Fruit fly (Drosophila melanogaster) whole organism, wandering third instar larva: ENCODE results near the gene CG32237.

Experiments used
- Abd-B ChIP-seq: fragments of >200 bp; optimal IDR thresholded peaks from 2 replicates; lab custom pipeline; 2017; ENCODE audit warnings: missing biosample characterization, missing genetic modification characterization
- CG32264 ChIP-seq: fragments of 200-800 bp; sonication (Bioruptor generic); optimal IDR thresholded peaks from 2 replicates; lab custom pipeline; 2016; ENCODE audit warnings: missing biosample characterization, missing genetic modification characterization
- CG9705 ChIP-seq: fragments of 200-800 bp; sonication (Bioruptor generic); optimal IDR thresholded peaks from 2 replicates; lab custom pipeline; 2018; ENCODE audit warnings: missing biosample characterization, mild to moderate bottlenecking, missing genetic modification characterization
- Dif ChIP-seq: fragments of 200-275, 200-300 bp; sonication (Bioruptor generic); optimal IDR thresholded peaks from 2 replicates; lab custom pipeline; 2018; ENCODE audit warnings: missing biosample characterization, missing genetic modification characterization; ENCODE audit not compliant: partially characterized antibody
- GATAd ChIP-seq: sonication (Bioruptor generic); optimal IDR thresholded peaks from 2 replicates; lab custom pipeline; 2016; ENCODE audit warnings: missing biosample characterization, missing genetic modification characterization
- HLH106 ChIP-seq: fragments of 200-800 bp; optimal IDR thresholded peaks from 3 replicates; lab custom pipeline; 2019; ENCODE audit warnings: missing biosample characterization, mild to moderate bottlenecking, missing genetic modification characterization, moderate library complexity
- Hnf4 ChIP-seq: fragments of 200-800 bp; sonication (Bioruptor generic); optimal IDR thresholded peaks from 2 replicates; lab custom pipeline; 2016; ENCODE audit warnings: missing biosample characterization, mild to moderate bottlenecking, missing genetic modification characterization
- Hr78 ChIP-seq: fragments of >200 bp; optimal IDR thresholded peaks from 2 replicates; lab custom pipeline; 2017; ENCODE audit warnings: missing biosample characterization, missing genetic modification characterization
- Hr83 ChIP-seq: fragments of 200-300 bp; sonication (Bioruptor generic); optimal IDR thresholded peaks from 2 replicates; lab custom pipeline; 2016; ENCODE audit warnings: missing biosample characterization, mild to moderate bottlenecking, missing genetic modification characterization, moderate library complexity; ENCODE audit not compliant: poor library complexity, severe bottlenecking
- Jra ChIP-seq: sonication (Bioruptor generic); optimal IDR thresholded peaks from 2 replicates; lab custom pipeline; 2016; ENCODE audit warnings: missing biosample characterization, missing genetic modification characterization
- Mio ChIP-seq: sonication (Bioruptor generic); optimal IDR thresholded peaks from 2 replicates; lab custom pipeline; 2016; ENCODE audit warnings: missing biosample characterization, missing genetic modification characterization
- Myc ChIP-seq: fragments of >200 bp; optimal IDR thresholded peaks from 2 replicates; lab custom pipeline; 2017
- N ChIP-seq: fragments of >200 bp; optimal IDR thresholded peaks from 2 replicates; lab custom pipeline; 2018; ENCODE audit warnings: missing biosample characterization, missing external identifiers, missing genetic modification characterization
- OdsH ChIP-seq: fragments of 200-800 bp; sonication (Bioruptor generic); optimal IDR thresholded peaks from 2 replicates; lab custom pipeline; 2016; ENCODE audit warnings: missing biosample characterization, mild to moderate bottlenecking, missing genetic modification characterization
- Rel ChIP-seq, 2 experiments: fragments of 200-800 bp; sonication (Bioruptor generic) in 1 of 2; optimal IDR thresholded peaks; 2 replicates in 1 of 2; 3 replicates in 1 of 2; lab custom pipeline; 2016 to 2019; ENCODE audit warnings: mild to moderate bottlenecking in 2 of 2, missing biosample characterization in 2 of 2, missing genetic modification characterization in 2 of 2, moderate library complexity in 1 of 2
- Sp1 ChIP-seq: fragments of 200-800 bp; sonication (Bioruptor generic); optimal IDR thresholded peaks from 3 replicates; lab custom pipeline; 2019; ENCODE audit warnings: missing biosample characterization, mild to moderate bottlenecking, missing genetic modification characterization, moderate library complexity
- Vsx2 ChIP-seq: fragments of 200-300, 225-300 bp; sonication (Bioruptor generic); optimal IDR thresholded peaks from 2 replicates; lab custom pipeline; 2018; ENCODE audit warnings: missing biosample characterization, missing genetic modification characterization; ENCODE audit not compliant: partially characterized antibody
- br ChIP-seq: fragments of 200-800 bp; sonication (Bioruptor generic); optimal IDR thresholded peaks from 2 replicates; lab custom pipeline; 2016; ENCODE audit warnings: missing biosample characterization, missing genetic modification characterization
- brk ChIP-seq: fragments of 200-800 bp; sonication (Bioruptor generic); optimal IDR thresholded peaks from 2 replicates; lab custom pipeline; 2016; ENCODE audit warnings: missing biosample characterization, mild to moderate bottlenecking, missing genetic modification characterization
- dmrt93B ChIP-seq: fragments of 200-800 bp; sonication (Bioruptor generic); optimal IDR thresholded peaks from 2 replicates; lab custom pipeline; 2018; ENCODE audit warnings: missing biosample characterization, mild to moderate bottlenecking, missing genetic modification characterization
- ey ChIP-seq: fragments of 200-800 bp; sonication (Bioruptor generic); optimal IDR thresholded peaks from 2 replicates; lab custom pipeline; 2016; ENCODE audit warnings: missing biosample characterization, missing genetic modification characterization
- foxo ChIP-seq, 2 experiments: fragments of 200-800 bp; sonication (Bioruptor generic); optimal IDR thresholded peaks; 2 replicates in 1 of 2; 3 replicates in 1 of 2; lab custom pipeline; 2016 to 2017; ENCODE audit warnings: missing biosample characterization in 2 of 2, missing genetic modification characterization in 2 of 2
- fru ChIP-seq: fragments of 200-800 bp; sonication (Bioruptor generic); optimal IDR thresholded peaks from 3 replicates; lab custom pipeline; 2016; ENCODE audit warnings: missing biosample characterization, mild to moderate bottlenecking, missing genetic modification characterization
- h ChIP-seq: fragments of 200-800 bp; sonication (Bioruptor generic); optimal IDR thresholded peaks from 3 replicates; lab custom pipeline; 2016; ENCODE audit warnings: missing biosample characterization, mild to moderate bottlenecking, missing genetic modification characterization
- psq ChIP-seq: fragments of 200-800 bp; sonication (Bioruptor generic); optimal IDR thresholded peaks from 3 replicates; lab custom pipeline; 2017; ENCODE audit warnings: missing biosample characterization, mild to moderate bottlenecking, missing genetic modification characterization, moderate library complexity
- rgr ChIP-seq: fragments of 200-800 bp; sonication (Bioruptor generic); optimal IDR thresholded peaks from 3 replicates; lab custom pipeline; 2016; ENCODE audit warnings: missing biosample characterization, mild to moderate bottlenecking, missing genetic modification characterization
- sage ChIP-seq: fragments of 200-800 bp; sonication (Bioruptor generic); optimal IDR thresholded peaks from 2 replicates; lab custom pipeline; 2016; ENCODE audit warnings: missing biosample characterization, mild to moderate bottlenecking, missing genetic modification characterization
- sv ChIP-seq: fragments of 200-800 bp; sonication (Bioruptor generic); optimal IDR thresholded peaks from 3 replicates; lab custom pipeline; 2016; ENCODE audit warnings: missing biosample characterization, missing genetic modification characterization
- tai ChIP-seq: sonication (Bioruptor generic); optimal IDR thresholded peaks from 2 replicates; lab custom pipeline; 2016; ENCODE audit warnings: missing biosample characterization, missing genetic modification characterization
- usp ChIP-seq: fragments of >200 bp; optimal IDR thresholded peaks from 2 replicates; lab custom pipeline; 2017; ENCODE audit warnings: missing biosample characterization, missing genetic modification characterization
- woc ChIP-seq: sonication (Bioruptor generic); optimal IDR thresholded peaks from 2 replicates; lab custom pipeline; 2016; ENCODE audit warnings: missing biosample characterization, mild to moderate bottlenecking, missing genetic modification characterization

CG32237 gene

DNA sequence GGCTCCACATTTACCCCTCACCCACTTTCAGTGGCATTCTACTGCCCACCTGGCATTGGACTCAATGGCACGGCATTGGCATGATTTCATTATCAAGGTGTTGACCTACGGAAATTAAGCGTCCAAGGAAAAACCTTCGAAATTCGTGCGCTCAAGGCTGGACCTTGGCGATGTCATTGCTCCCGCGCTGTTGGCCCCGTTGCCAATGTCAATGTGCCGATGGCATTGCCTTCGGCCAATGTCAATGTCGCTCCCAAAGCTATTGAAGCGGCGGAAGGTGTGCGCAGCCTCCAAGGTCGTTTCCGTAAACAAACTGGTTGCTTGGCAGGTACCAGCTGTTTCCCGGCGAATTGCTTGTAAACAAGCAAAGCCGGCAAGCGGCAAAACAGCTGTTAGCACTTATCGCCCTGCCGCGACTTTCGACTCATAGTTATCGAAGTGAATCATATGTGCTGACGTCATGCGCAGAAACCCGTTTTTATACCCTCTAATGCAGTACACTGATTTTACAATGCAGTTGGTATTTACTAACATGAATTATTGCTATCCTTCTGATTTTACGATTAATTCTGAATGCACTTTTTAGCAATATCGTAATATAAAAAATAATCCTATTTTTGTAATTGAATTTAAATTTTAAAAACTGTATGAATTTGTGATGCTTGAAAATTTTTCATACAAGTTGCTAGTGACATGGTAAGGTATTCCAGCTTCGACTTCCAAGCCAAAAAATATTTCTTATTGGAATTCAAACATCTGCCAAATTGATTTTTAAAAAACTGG lies 27.7 kb downstream of the CG32237 start:
- TF ChIP-seq fru (peak; percentile 92), HLH106 (tag; lab: Kevin White, UChicago) (peak; percentile 89), br (GFP tag; lab: Kevin White, UChicago) (peak; percentile 91), sage (GFP tag; lab: Kevin White, UChicago) (peak; percentile 94), Rel (GFP tag; optimal IDR thresholded peaks at IDR 0.05; lab: Kevin White, UChicago) (peak; percentile 53), Rel (tag; optimal IDR thresholded peaks at IDR 0.05; lab: Kevin White, UChicago) (peak; percentile 30), sv (GFP tag; lab: Kevin White, UChicago) (peak; percentile 96), psq (peak; percentile 86), dmrt93B (GFP tag; lab: Kevin White, UChicago) (no peak), CG32264 (peak; percentile 82), Jra (peak; percentile 59), CG9705 (GFP tag; lab: Kevin White, UChicago) (peak; percentile 56), brk (GFP tag; lab: Kevin White, UChicago) (no peak), Myc (lab: Kevin White, UChicago) (no peak), usp (GFP tag; lab: Kevin White, UChicago) (no peak), tai (GFP tag; lab: Kevin White, UChicago) (no peak), h (GFP tag; lab: Kevin White, UChicago) (peak; percentile 94), woc (GFP tag; lab: Kevin White, UChicago) (peak; percentile 95), Hr78 (no peak), Sp1 (GFP tag; lab: Kevin White, UChicago) (peak; percentile 89), OdsH (GFP tag; lab: Kevin White, UChicago) (peak; percentile 95), rgr (GFP tag; lab: Kevin White, UChicago) (peak; percentile 93), GATAd (GFP tag; lab: Kevin White, UChicago) (no peak), foxo (GFP tag; optimal IDR thresholded peaks at IDR 0.05; lab: Kevin White, UChicago) (peak; percentile 71 to 95), Vsx2 (GFP tag; lab: Kevin White, UChicago) (no peak), ey (GFP tag; lab: Kevin White, UChicago) (peak; percentile 92)

DNA sequence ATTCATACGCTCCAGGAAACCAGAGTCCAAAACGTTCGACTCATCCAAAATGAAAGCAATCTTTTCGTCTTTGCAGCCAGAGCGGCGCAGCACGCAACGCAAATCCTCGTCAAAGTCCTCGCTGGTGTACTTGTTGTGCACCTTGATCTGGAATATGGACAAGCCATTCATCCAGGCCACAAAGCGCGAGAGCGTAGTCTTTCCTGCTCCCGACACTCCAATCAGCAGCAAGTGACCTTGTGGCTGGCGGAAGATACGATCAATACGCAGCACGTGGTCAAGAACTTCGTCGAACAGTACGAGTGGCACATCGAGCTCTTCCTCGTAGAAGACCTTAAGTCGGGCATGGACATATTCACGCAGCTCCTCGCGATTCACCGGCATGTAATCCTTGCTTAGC lies 38.1 kb downstream of the CG32237 start:
- TF ChIP-seq Hr83 (GFP tag; lab: Kevin White, UChicago) (no peak), Abd-B (GFP tag; lab: Kevin White, UChicago) (no peak)

DNA sequence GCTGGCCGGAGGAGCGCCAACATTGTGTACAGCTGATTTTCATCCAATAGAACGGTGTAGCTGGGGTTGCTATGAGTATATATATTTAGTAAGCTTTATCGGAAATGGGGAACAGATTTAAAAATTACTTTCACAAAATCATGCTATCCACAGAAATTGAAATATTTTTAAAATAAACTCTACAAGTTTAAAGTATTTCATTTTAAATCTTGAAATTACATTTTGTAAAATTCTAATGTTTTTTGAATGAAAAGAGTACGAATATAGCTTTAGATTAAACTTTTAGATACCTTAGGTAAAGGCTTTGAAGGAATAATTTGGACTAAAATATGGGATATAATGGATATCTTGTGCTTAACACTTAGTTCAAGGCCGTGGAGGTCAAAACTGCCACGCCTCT lies 45.0 kb downstream of the CG32237 start, which contains the start of gene CG18808:
CG18808 (minus strand) TSS at position 101 of the 400 bp plus-strand sequence.
- TF ChIP-seq Sp1 (GFP tag; lab: Kevin White, UChicago) (no peak), Dif (no peak), woc (GFP tag; lab: Kevin White, UChicago) (no peak), dmrt93B (GFP tag; lab: Kevin White, UChicago) (no peak), N (GFP tag; lab: Kevin White, UChicago) (no peak), Rel (GFP tag; optimal IDR thresholded peaks at IDR 0.05; lab: Kevin White, UChicago) (no peak), Rel (tag; optimal IDR thresholded peaks at IDR 0.05; lab: Kevin White, UChicago) (no peak), sv (GFP tag; lab: Kevin White, UChicago) (no peak)

DNA sequence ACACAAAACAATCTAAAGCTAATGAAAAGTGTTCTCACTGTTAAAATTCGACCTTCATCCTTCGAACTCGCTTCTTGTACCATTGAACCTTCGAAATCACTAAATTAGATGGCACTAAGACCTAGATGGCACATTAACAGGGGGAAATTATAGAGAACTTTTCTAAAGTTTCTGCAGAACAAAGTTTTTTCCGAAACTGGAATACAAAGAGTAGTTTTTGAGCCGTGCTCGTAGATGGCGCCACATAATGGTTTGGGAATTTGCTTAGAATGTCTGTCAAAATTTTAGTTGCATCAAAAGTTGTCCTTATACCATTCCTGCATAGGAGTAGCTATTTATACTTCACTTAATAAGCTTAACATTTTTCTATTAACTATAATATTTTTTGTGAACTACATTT lies 46.5 kb downstream of the CG32237 start:
- TF ChIP-seq brk (GFP tag; lab: Kevin White, UChicago): no peak
- TF ChIP-seq Hnf4 (GFP tag; lab: Kevin White, UChicago): no peak
- TF ChIP-seq ey (GFP tag; lab: Kevin White, UChicago): no peak
- TF ChIP-seq GATAd (GFP tag; lab: Kevin White, UChicago): no peak
- TF ChIP-seq Mio (GFP tag; lab: Kevin White, UChicago): no peak
- peak; percentile 75 for TF ChIP-seq Myc (lab: Kevin White, UChicago)
- no peak for TF ChIP-seq HLH106 (tag; lab: Kevin White, UChicago)
